Fruit fly (Drosophila melanogaster) whole organism, embryonic: Measurements from ENCODE around the gene RpL8.

Experiments
- CG10209 ChIP-seq: fragments of 200-800 bp; sonication (Bioruptor generic); optimal IDR thresholded peaks from 3 replicates; lab custom pipeline; 2017; ENCODE audit warnings: missing biosample characterization, mild to moderate bottlenecking, missing genetic modification characterization, missing genetic modification reagents
- CG10267 ChIP-seq: fragments of 200-800 bp; sonication (Bioruptor generic); optimal IDR thresholded peaks from 2 replicates; lab custom pipeline; 2018; ENCODE audit warnings: missing biosample characterization, mild to moderate bottlenecking, missing genetic modification characterization, moderate library complexity
- CG11456 ChIP-seq: fragments of 200-800 bp; sonication (Bioruptor generic); IDR thresholded peaks from 3 replicates; pipeline ENCODE4 v1.3.6; 2022; ENCODE audit warnings: missing biosample characterization, missing genetic modification characterization
- CG11723 ChIP-seq: fragments of 200-800 bp; sonication (Bioruptor generic); optimal IDR thresholded peaks from 2 replicates; lab custom pipeline; 2017; ENCODE audit warnings: missing biosample characterization, mild to moderate bottlenecking, missing genetic modification characterization
- CG14667 ChIP-seq: fragments of 200-800 bp; sonication (Bioruptor generic); IDR thresholded peaks from 2 replicates; pipeline ENCODE4 v1.3.6; 2022; ENCODE audit warnings: missing biosample characterization, missing genetic modification characterization
- CG15073 ChIP-seq: fragments of 200-800 bp; sonication (Bioruptor generic); optimal IDR thresholded peaks from 2 replicates; lab custom pipeline; 2016; ENCODE audit warnings: missing biosample characterization, missing genetic modification characterization
- CG15696 ChIP-seq: fragments of 200-800 bp; sonication (Bioruptor generic); optimal IDR thresholded peaks from 2 replicates; lab custom pipeline; 2019; ENCODE audit warnings: missing biosample characterization, mild to moderate bottlenecking, missing genetic modification characterization, moderate library complexity
- CG17359 ChIP-seq: fragments of 200-800 bp; sonication (Bioruptor generic); optimal IDR thresholded peaks from 3 replicates; lab custom pipeline; 2018; ENCODE audit warnings: missing biosample characterization, mild to moderate bottlenecking, missing genetic modification characterization, moderate library complexity
- CG30431 ChIP-seq: fragments of 200-800 bp; sonication (Bioruptor generic); optimal IDR thresholded peaks from 2 replicates; lab custom pipeline; 2017; ENCODE audit warnings: missing biosample characterization, missing genetic modification characterization
- CG31441 ChIP-seq: fragments of 200-800 bp; sonication (Bioruptor generic); IDR thresholded peaks from 2 replicates; pipeline ENCODE4 v1.3.6; 2022; ENCODE audit warnings: missing biosample characterization, missing genetic modification characterization
- CG32772 ChIP-seq: fragments of 200-800 bp; sonication (Bioruptor generic); IDR thresholded peaks from 2 replicates; pipeline ENCODE4 v1.3.6; 2022; ENCODE audit warnings: missing biosample characterization, missing genetic modification characterization
- CG4707 ChIP-seq: fragments of 200-800 bp; sonication (Bioruptor generic); optimal IDR thresholded peaks from 2 replicates; lab custom pipeline; 2018; ENCODE audit warnings: missing biosample characterization, mild to moderate bottlenecking, missing genetic modification characterization, moderate library complexity
- CG4730 ChIP-seq: fragments of 200-800 bp; sonication (Bioruptor generic); IDR thresholded peaks from 2 replicates; pipeline ENCODE4 v1.3.6; 2022; ENCODE audit warnings: missing biosample characterization, missing genetic modification characterization
- CG4820 ChIP-seq: fragments of 200-800 bp; sonication (Bioruptor generic); optimal IDR thresholded peaks from 3 replicates; lab custom pipeline; 2016; ENCODE audit warnings: missing biosample characterization, missing genetic modification characterization
- CG6272 ChIP-seq: fragments of 200-800 bp; sonication (Bioruptor generic); IDR thresholded peaks from 2 replicates; pipeline ENCODE4 v1.3.6; 2022; ENCODE audit warnings: missing biosample characterization, missing genetic modification characterization
- CG6689 ChIP-seq: fragments of 200-800 bp; sonication (Bioruptor generic); IDR thresholded peaks from 2 replicates; pipeline ENCODE4 v1.3.6; 2022; ENCODE audit warnings: missing biosample characterization, missing genetic modification characterization
- CG8924 ChIP-seq: fragments of 200-800 bp; optimal IDR thresholded peaks from 3 replicates; lab custom pipeline; 2019; ENCODE audit warnings: missing biosample characterization, mild to moderate bottlenecking, missing genetic modification characterization, moderate library complexity
- CG8944 ChIP-seq: fragments of 200-800 bp; sonication (Bioruptor generic); optimal IDR thresholded peaks from 3 replicates; lab custom pipeline; 2016; ENCODE audit warnings: missing biosample characterization, missing genetic modification characterization
- CkIIα-i1 ChIP-seq: fragments of 200-800 bp; sonication (Bioruptor generic); IDR thresholded peaks from 2 replicates; pipeline ENCODE4 v1.3.6; 2022; ENCODE audit warnings: missing biosample characterization, missing genetic modification characterization
- D19B ChIP-seq: fragments of 200-800 bp; sonication (Bioruptor generic); optimal IDR thresholded peaks from 2 replicates; lab custom pipeline; 2017; ENCODE audit warnings: missing biosample characterization, mild to moderate bottlenecking, missing genetic modification characterization
- Doc2 ChIP-seq: fragments of 200-800 bp; sonication (Bioruptor generic); IDR thresholded peaks from 2 replicates; pipeline ENCODE4 v1.3.6; 2022; ENCODE audit warnings: missing biosample characterization, missing genetic modification characterization
- Drgx ChIP-seq: fragments of 200-800 bp; sonication (Bioruptor generic); IDR thresholded peaks from 2 replicates; pipeline ENCODE4 v1.3.6; 2022; ENCODE audit warnings: missing biosample characterization, missing genetic modification characterization
- H15 ChIP-seq: fragments of 200-800 bp; sonication (Bioruptor generic); IDR thresholded peaks from 3 replicates; pipeline ENCODE4 v1.3.6; 2022; ENCODE audit warnings: missing biosample characterization, missing genetic modification characterization
- Hand ChIP-seq: fragments of 200-800 bp; sonication (Bioruptor generic); optimal IDR thresholded peaks from 2 replicates; lab custom pipeline; 2017; ENCODE audit warnings: mild to moderate bottlenecking, missing biosample characterization, missing genetic modification reagents, missing genetic modification characterization
- Hr3 ChIP-seq: fragments of 200-800 bp; sonication (Bioruptor generic); optimal IDR thresholded peaks from 3 replicates; lab custom pipeline; 2016; ENCODE audit warnings: missing biosample characterization, missing genetic modification characterization
- Kr ChIP-seq: fragments of 200-800 bp; sonication (Bioruptor generic); optimal IDR thresholded peaks from 2 replicates; lab custom pipeline; 2017; ENCODE audit warnings: missing biosample characterization, mild to moderate bottlenecking, missing genetic modification characterization
- Lhr ChIP-seq: fragments of 200-800 bp; sonication (Bioruptor generic); optimal IDR thresholded peaks from 3 replicates; lab custom pipeline; 2017; ENCODE audit warnings: mild to moderate bottlenecking, missing biosample characterization, missing genetic modification reagents, missing genetic modification characterization
- Rfx ChIP-seq: fragments of 200-800 bp; sonication (Bioruptor generic); IDR thresholded peaks from 2 replicates; pipeline ENCODE4 v1.3.6; 2022; ENCODE audit warnings: missing biosample characterization, missing genetic modification characterization
- Scr ChIP-seq: fragments of 200-800 bp; sonication (Bioruptor generic); IDR thresholded peaks from 2 replicates; pipeline ENCODE4 v1.3.6; 2022; ENCODE audit warnings: missing biosample characterization, missing genetic modification characterization; ENCODE audit not compliant: partially characterized antibody
- Xrp1 ChIP-seq: fragments of 200-800 bp; sonication (Bioruptor generic); IDR thresholded peaks from 2 replicates; pipeline ENCODE4 v1.3.6; 2022; ENCODE audit warnings: missing biosample characterization, missing genetic modification characterization
- abd-A ChIP-seq: fragments of 200-800 bp; sonication (Bioruptor generic); optimal IDR thresholded peaks from 3 replicates; lab custom pipeline; 2019; ENCODE audit warnings: missing biosample characterization, mild to moderate bottlenecking, missing genetic modification characterization, moderate library complexity
- al ChIP-seq: fragments of 200-800 bp; sonication (Bioruptor generic); IDR thresholded peaks from 2 replicates; pipeline ENCODE4 v1.3.6; 2022; ENCODE audit warnings: missing biosample characterization, missing genetic modification characterization
- br ChIP-seq: fragments of >200 bp; optimal IDR thresholded peaks from 2 replicates; lab custom pipeline; 2017
- chif ChIP-seq, 2 experiments: fragments of 200-800 bp; sonication (Bioruptor generic); optimal IDR thresholded peaks; 3 replicates each; lab custom pipeline; 2016; ENCODE audit warnings: missing biosample characterization in 2 of 2, missing genetic modification characterization in 2 of 2
- chinmo ChIP-seq: fragments of 200-800 bp; sonication (Bioruptor generic); IDR thresholded peaks from 4 replicates; pipeline ENCODE4 v1.3.6; 2022; ENCODE audit warnings: missing biosample characterization, missing genetic modification characterization; ENCODE audit not compliant: partially characterized antibody
- dan ChIP-seq: fragments of 200-800 bp; sonication (Bioruptor generic); IDR thresholded peaks from 2 replicates; pipeline ENCODE4 v1.3.6; 2022; ENCODE audit warnings: missing biosample characterization, missing genetic modification characterization
- dpn ChIP-seq, 2 experiments: fragments of 200-800 bp; sonication (Bioruptor generic); optimal IDR thresholded peaks; 3 replicates each; lab custom pipeline; 2016; ENCODE audit warnings: missing biosample characterization in 2 of 2, missing genetic modification characterization in 2 of 2
- eve ChIP-seq, 2 experiments: fragments of >200 bp; optimal IDR thresholded peaks; 2 replicates each; lab custom pipeline; 2017; ENCODE audit warnings: missing biosample characterization in 2 of 2, missing genetic modification characterization in 2 of 2
- jigr1 ChIP-seq: fragments of 200-800 bp; sonication (Bioruptor generic); IDR thresholded peaks from 3 replicates; pipeline ENCODE4 v1.3.6; 2022; ENCODE audit warnings: missing biosample characterization, missing genetic modification characterization
- kay ChIP-seq: fragments of 200-800 bp; sonication (Bioruptor generic); optimal IDR thresholded peaks from 2 replicates; lab custom pipeline; 2016; ENCODE audit warnings: missing biosample characterization, missing genetic modification characterization
- ken ChIP-seq: fragments of 200-800 bp; sonication (Bioruptor generic); IDR thresholded peaks from 3 replicates; pipeline ENCODE4 v1.3.6; 2022; ENCODE audit warnings: missing biosample characterization, missing genetic modification characterization
- mirr ChIP-seq: fragments of 200-800 bp; sonication (Bioruptor generic); optimal IDR thresholded peaks from 3 replicates; lab custom pipeline; 2018; ENCODE audit warnings: missing biosample characterization, mild to moderate bottlenecking, missing genetic modification characterization
- nerfin-1 ChIP-seq: fragments of 200-800 bp; sonication (Bioruptor generic); optimal IDR thresholded peaks from 3 replicates; lab custom pipeline; 2019; ENCODE audit warnings: missing biosample characterization, mild to moderate bottlenecking, missing genetic modification characterization, moderate library complexity
- odd ChIP-seq: fragments of 200-800 bp; sonication (Bioruptor generic); optimal IDR thresholded peaks from 2 replicates; lab custom pipeline; 2017; ENCODE audit warnings: missing biosample characterization, mild to moderate bottlenecking, missing genetic modification characterization
- onecut ChIP-seq: fragments of 200-800 bp; sonication (Bioruptor generic); IDR thresholded peaks from 2 replicates; pipeline ENCODE4 v1.3.6; 2022; ENCODE audit warnings: missing biosample characterization, missing genetic modification characterization
- pb ChIP-seq: fragments of 200-800 bp; sonication (Bioruptor generic); optimal IDR thresholded peaks from 3 replicates; lab custom pipeline; 2016; ENCODE audit warnings: missing biosample characterization, missing genetic modification characterization
- phol ChIP-seq: fragments of 200-800 bp; sonication (Bioruptor generic); optimal IDR thresholded peaks from 3 replicates; lab custom pipeline; 2018; ENCODE audit warnings: missing biosample characterization, mild to moderate bottlenecking, missing genetic modification characterization, moderate library complexity
- row ChIP-seq: fragments of 200-800 bp; sonication (Bioruptor generic); IDR thresholded peaks from 3 replicates; pipeline ENCODE4 v1.3.6; 2022; ENCODE audit warnings: missing biosample characterization, missing genetic modification characterization
- stwl ChIP-seq: fragments of 200-800 bp; sonication (Bioruptor generic); optimal IDR thresholded peaks from 3 replicates; lab custom pipeline; 2018; ENCODE audit warnings: missing biosample characterization, mild to moderate bottlenecking, missing genetic modification characterization, moderate library complexity
- wdn ChIP-seq: fragments of 200-800 bp; sonication (Bioruptor generic); IDR thresholded peaks from 2 replicates; pipeline ENCODE4 v1.3.6; 2022; ENCODE audit warnings: missing biosample characterization, missing genetic modification characterization

RpL8 gene

dm6 chr3L:2582753-2583536 lies 4.3 kb upstream of the RpL8 start (continued):
- peak; percentile 90 for TF ChIP-seq phol (tag; lab: Kevin White, UChicago)
- TF ChIP-seq CG8924 = peak; percentile 81
- TF ChIP-seq CG32772 (GFP tag; lab: Robert Waterston, UW) = peak; percentile 85
- TF ChIP-seq onecut (GFP tag; lab: Robert Waterston, UW) = peak; percentile 73
- peak; percentile 77 for TF ChIP-seq CG8944 (GFP tag; lab: Kevin White, UChicago)
- TF ChIP-seq Kr (GFP tag; lab: Kevin White, UChicago) = no peak
- peak; percentile 58 for TF ChIP-seq CG10209 (GFP tag; lab: Kevin White, UChicago)
- TF ChIP-seq eve (GFP tag; optimal IDR thresholded peaks at IDR 0.05; lab: Kevin White, UChicago) = peak in 1 of 2 experiments; percentile 95
- TF ChIP-seq dan = no peak
- peak; percentile 82 for TF ChIP-seq CG4820 (GFP tag; lab: Kevin White, UChicago)
- TF ChIP-seq CkIIα-i1 (GFP tag; lab: Robert Waterston, UW) = no peak
- TF ChIP-seq chif (GFP tag; optimal IDR thresholded peaks at IDR 0.05; lab: Kevin White, UChicago) = peak; percentile 80 to 86
- TF ChIP-seq Rfx (GFP tag; lab: Robert Waterston, UW) = peak; percentile 58
- TF ChIP-seq pb (GFP tag; lab: Kevin White, UChicago) = peak; percentile 64
- peak; percentile 73 for TF ChIP-seq CG6272 (GFP tag; lab: Robert Waterston, UW)
- TF ChIP-seq mirr = no peak
- peak; percentile 51; the same call in 1 of the 3 replicates for TF ChIP-seq CG11456
- TF ChIP-seq odd (GFP tag; lab: Kevin White, UChicago) = peak; percentile 71
- peak; percentile 81 for TF ChIP-seq nerfin-1
- peak; percentile 16 for TF ChIP-seq CG15696 (tag; lab: Kevin White, UChicago)
- TF ChIP-seq stwl (tag; lab: Kevin White, UChicago) = peak; percentile 2
- peak; percentile 39 for TF ChIP-seq kay (GFP tag; lab: Kevin White, UChicago)
- peak; percentile 61 to 79 for TF ChIP-seq dpn (GFP tag; optimal IDR thresholded peaks at IDR 0.05; lab: Kevin White, UChicago)
- no peak for TF ChIP-seq br
- peak; percentile 88 for TF ChIP-seq Drgx
- peak; percentile 91 for TF ChIP-seq ken
- peak; percentile 62 for TF ChIP-seq CG11723 (GFP tag; lab: Kevin White, UChicago)
- peak; percentile 43 for TF ChIP-seq Lhr (GFP tag; lab: Kevin White, UChicago)
- no peak for TF ChIP-seq chinmo (GFP tag; lab: Robert Waterston, UW)
- peak; percentile 78 for TF ChIP-seq CG10267 (tag; lab: Kevin White, UChicago)
- TF ChIP-seq CG30431 (GFP tag; lab: Kevin White, UChicago) = peak; percentile 59
- no peak for TF ChIP-seq Doc2 (GFP tag; lab: Robert Waterston, UW)
- TF ChIP-seq jigr1 (GFP tag; lab: Robert Waterston, UW) = peak; percentile 59; the same call in 2 of the 3 replicates
- peak; percentile 86 for TF ChIP-seq Xrp1 (GFP tag; lab: Robert Waterston, UW)
- no peak for TF ChIP-seq wdn (GFP tag; lab: Robert Waterston, UW)
- peak; percentile 70 for TF ChIP-seq CG14667 (GFP tag; lab: Robert Waterston, UW)
- peak; percentile 90 for TF ChIP-seq CG31441 (GFP tag; lab: Robert Waterston, UW)
- TF ChIP-seq Hand (GFP tag; lab: Kevin White, UChicago) = peak; percentile 14
- TF ChIP-seq CG15073 (GFP tag; lab: Kevin White, UChicago) = peak; percentile 2
- peak; percentile 81 for TF ChIP-seq row
- TF ChIP-seq CG4730 (GFP tag; lab: Robert Waterston, UW) = peak; percentile 76
- peak; percentile 88 for TF ChIP-seq CG6689 (GFP tag; lab: Robert Waterston, UW)
- no peak for TF ChIP-seq al (GFP tag; lab: Robert Waterston, UW)
- no peak for TF ChIP-seq Scr (GFP tag; lab: Robert Waterston, UW)
- TF ChIP-seq CG4707 = peak; percentile 75
- peak; percentile 93 for TF ChIP-seq CG17359
- no peak for TF ChIP-seq abd-A (tag; lab: Kevin White, UChicago)
- TF ChIP-seq D19B = no peak
- peak; percentile 75 for TF ChIP-seq Hr3 (GFP tag; lab: Kevin White, UChicago)
- peak; percentile 79; the same call in 2 of the 3 replicates for TF ChIP-seq H15 (GFP tag; lab: Robert Waterston, UW)
